Worm (Caenorhabditis elegans): ENCODE results near the gene K10D11.6.

K10D11.6 gene

ce11 chrIV:12957730-12958129 is 31.5 kb downstream of the K10D11.6 start, which contains the start of gene F55G11.6 (continued):
- no peak for TF ChIP-seq ztf-18 (tag; optimal IDR thresholded peaks at IDR 0.05)

- no peak for TF ChIP-seq efl-1 (GFP tag; optimal IDR thresholded peaks at IDR 0.05)
- TF ChIP-seq cebp-2 (GFP tag; IDR thresholded peaks at IDR 0.05): no peak
- TF ChIP-seq die-1 (tag; optimal IDR thresholded peaks at IDR 0.05): no peak
- TF ChIP-seq ztf-25 (GFP tag; IDR thresholded peaks at IDR 0.05): no peak
- TF ChIP-seq unc-62 (GFP tag; optimal IDR thresholded peaks at IDR 0.05): no peak
- no peak for TF ChIP-seq attf-6 (GFP tag; IDR thresholded peaks at IDR 0.05)
- no peak for TF ChIP-seq rpc-1 (optimal IDR thresholded peaks at IDR 0.05)
- TF ChIP-seq rpc-1 (tag; optimal IDR thresholded peaks at IDR 0.05): no peak
- TF ChIP-seq ztf-18 (tag; optimal IDR thresholded peaks at IDR 0.05): no peak
- no peak for TF ChIP-seq bed-2 (GFP tag; IDR thresholded peaks at IDR 0.05)
- no peak for TF ChIP-seq him-1 (tag; optimal IDR thresholded peaks at IDR 0.05)
- TF ChIP-seq nhr-90 (tag; optimal IDR thresholded peaks at IDR 0.05): no peak
Observed at ce11 chrIV:12948470-12948869, 40.8 kb downstream of the K10D11.6 start, which contains the start of gene F55G11.10. F55G11.10 (plus strand) TSS chrIV:12948770.

- TF ChIP-seq Y53G8AR.9 (GFP tag; conservative IDR thresholded peaks at IDR 0.05): no peak
- no peak for TF ChIP-seq snpc-3.4 (tag; optimal IDR thresholded peaks at IDR 0.05)
- no peak for TF ChIP-seq K11D2.4 (GFP tag; IDR thresholded peaks at IDR 0.05)
- TF ChIP-seq F33H1.4 (GFP tag; IDR thresholded peaks at IDR 0.05): no peak
- no peak for TF ChIP-seq F10E7.11 (tag; optimal IDR thresholded peaks at IDR 0.05)
- TF ChIP-seq ceh-40 (GFP tag; IDR thresholded peaks at IDR 0.05): no peak
- no peak for TF ChIP-seq pbrm-1 (GFP tag; IDR thresholded peaks at IDR 0.05)
- no peak for TF ChIP-seq attf-5 (GFP tag; optimal IDR thresholded peaks at IDR 0.05)
Observed at ce11 chrIV:12946488-12946887, 42.8 kb downstream of the K10D11.6 start, which contains the start of gene F55G11.1. F55G11.1 (minus strand) TSS chrIV:12946588.

ce11 chrIV:12942633-12943032 is 46.6 kb downstream of the K10D11.6 start, which contains the start of gene dct-19:
dct-19 (plus strand) TSS chrIV:12942933.
- TF ChIP-seq hlh-12 (tag; optimal IDR thresholded peaks at IDR 0.05) (no peak), sptf-2 (GFP tag; optimal IDR thresholded peaks at IDR 0.05) (no peak), ets-4 (GFP tag; optimal IDR thresholded peaks at IDR 0.05) (no peak), sdz-38 (tag; optimal IDR thresholded peaks at IDR 0.05) (no peak), nfya-2 (GFP tag; IDR thresholded peaks at IDR 0.05) (no peak), atf-7 (tag; optimal IDR thresholded peaks at IDR 0.05) (no peak), Y56A3A.18 (GFP tag; IDR thresholded peaks at IDR 0.05) (no peak), C17E4.6 (GFP tag; IDR thresholded peaks at IDR 0.05) (no peak), B0261.1 (tag; optimal IDR thresholded peaks at IDR 0.05) (no peak), bed-1 (GFP tag; IDR thresholded peaks at IDR 0.05) (no peak), ccch-3 (GFP tag; optimal IDR thresholded peaks at IDR 0.05) (no peak), Y67H2A.10 (GFP tag; conservative IDR thresholded peaks at IDR 0.05) (no peak), zim-3 (tag; optimal IDR thresholded peaks at IDR 0.05) (no peak), chd-7 (tag; optimal IDR thresholded peaks at IDR 0.05) (no peak), mes-4 (tag; optimal IDR thresholded peaks at IDR 0.05) (no peak)

- TF ChIP-seq ztf-3 (GFP tag; optimal IDR thresholded peaks at IDR 0.05): no peak
- TF ChIP-seq bed-1 (GFP tag; IDR thresholded peaks at IDR 0.05): no peak
- no peak for TF ChIP-seq rec-8 (tag; optimal IDR thresholded peaks at IDR 0.05)
- TF ChIP-seq unc-62 (GFP tag; optimal IDR thresholded peaks at IDR 0.05): no peak
- TF ChIP-seq fkh-3 (tag; optimal IDR thresholded peaks at IDR 0.05): no peak
- no peak for TF ChIP-seq tlf-1 (GFP tag; optimal IDR thresholded peaks at IDR 0.05)
- no peak for TF ChIP-seq snpc-3.4 (tag; optimal IDR thresholded peaks at IDR 0.05)
- TF ChIP-seq somi-1 (GFP tag; optimal IDR thresholded peaks at IDR 0.05): no peak
- TF ChIP-seq egrh-3 (GFP tag; IDR thresholded peaks at IDR 0.05): no peak
- TF ChIP-seq snpc-4 (GFP tag; optimal IDR thresholded peaks at IDR 0.05): no peak
- TF ChIP-seq snpc-4 (tag; optimal IDR thresholded peaks at IDR 0.05): no peak
- no peak for TF ChIP-seq hlh-12 (tag; optimal IDR thresholded peaks at IDR 0.05)
- TF ChIP-seq nfyb-1 (GFP tag; IDR thresholded peaks at IDR 0.05): no peak
- no peak for TF ChIP-seq madf-8 (GFP tag; conservative IDR thresholded peaks at IDR 0.05)
- TF ChIP-seq pha-4 (tag; optimal IDR thresholded peaks at IDR 0.05): no peak
Observed at ce11 chrIV:12941254-12941653, 48.0 kb downstream of the K10D11.6 start, which contains the start of gene dod-24. dod-24 (minus strand) TSS chrIV:12941354.
